Fruit fly (Drosophila melanogaster) whole organism, embryonic: Measurements from ENCODE around the gene CG32537.

Experiments
- CG15073 ChIP-seq: fragments of 200-800 bp; sonication (Bioruptor generic); optimal IDR thresholded peaks from 2 replicates; lab custom pipeline; 2016; ENCODE audit warnings: missing biosample characterization, missing genetic modification characterization
- CG17328 ChIP-seq: fragments of 200-800 bp; sonication (Bioruptor generic); IDR thresholded peaks from 2 replicates; pipeline ENCODE4 v1.3.6; 2022; ENCODE audit warnings: missing biosample characterization, missing genetic modification characterization
- Camta ChIP-seq: fragments of 200-800 bp; sonication (Bioruptor generic); optimal IDR thresholded peaks from 2 replicates; lab custom pipeline; 2016; ENCODE audit warnings: missing biosample characterization, missing genetic modification characterization
- nau ChIP-seq: fragments of 200-800 bp; sonication (Bioruptor generic); optimal IDR thresholded peaks from 3 replicates; lab custom pipeline; 2017; ENCODE audit warnings: missing biosample characterization, mild to moderate bottlenecking, missing genetic modification characterization, missing genetic modification reagents
- sna ChIP-seq: fragments of 200-800 bp; sonication (Bioruptor generic); IDR thresholded peaks from 2 replicates; pipeline ENCODE4 v1.3.6; 2022; ENCODE audit warnings: missing biosample characterization, missing genetic modification characterization; ENCODE audit not compliant: partially characterized antibody

dm6 chrX:19243379-19243834, 32.9 kb downstream of the CG32537 start, which contains the start of gene CG7889:
- TF ChIP-seq nau (GFP tag; lab: Kevin White, UChicago) (no peak), CG17328 (no peak), Camta (GFP tag; lab: Kevin White, UChicago) (peak; percentile 31), sna (no peak), CG15073 (no peak)
